Fruit fly (Drosophila melanogaster): ENCODE data around the gene Osi5.

The Osi5 gene

dm6 chr3R:6229055-6229841 is 1.9 kb downstream of the Osi5 start:
- TF ChIP-seq CG1529 (GFP tag; optimal IDR thresholded peaks at IDR 0.05) (peak; percentile 37), MESR4 (GFP tag; optimal IDR thresholded peaks at IDR 0.05) (no peak), CG9437 (GFP tag; optimal IDR thresholded peaks at IDR 0.05) (peak; percentile 23), ato (GFP tag; IDR thresholded peaks at IDR 0.05; ENCODE audit: partially characterized antibody) (no peak), D19A (tag; optimal IDR thresholded peaks at IDR 0.05) (peak; percentile 65), CG12104 (GFP tag; optimal IDR thresholded peaks at IDR 0.05) (no peak), CG2875 (GFP tag; optimal IDR thresholded peaks at IDR 0.05) (peak; percentile 40), CG1603 (tag; optimal IDR thresholded peaks at IDR 0.05) (peak; percentile 17), emc (GFP tag; optimal IDR thresholded peaks at IDR 0.05) (no peak), bsh (GFP tag; optimal IDR thresholded peaks at IDR 0.05) (peak in 1 of 2 experiments; percentile 61), CG11723 (GFP tag; optimal IDR thresholded peaks at IDR 0.05) (no peak), pros (GFP tag; optimal IDR thresholded peaks at IDR 0.05) (no peak), CG18599 (GFP tag; optimal IDR thresholded peaks at IDR 0.05) (no peak), Asciz (GFP tag; optimal IDR thresholded peaks at IDR 0.05) (peak; percentile 20), CG13424 (tag; optimal IDR thresholded peaks at IDR 0.05) (peak; percentile 15), cad (GFP tag; optimal IDR thresholded peaks at IDR 0.05) (no peak), Sox100B (GFP tag; optimal IDR thresholded peaks at IDR 0.05) (peak; percentile 31), CG2678 (tag; optimal IDR thresholded peaks at IDR 0.05) (peak; percentile 38), az2 (GFP tag; optimal IDR thresholded peaks at IDR 0.05) (peak; percentile 24), pzg (GFP tag; optimal IDR thresholded peaks at IDR 0.05) (no peak), gem (tag; optimal IDR thresholded peaks at IDR 0.05) (peak; percentile 56), ttk (GFP tag; IDR thresholded peaks at IDR 0.05) (no peak), CG17361 (GFP tag; IDR thresholded peaks at IDR 0.05) (peak; percentile 51; the same call in 1 of the 3 replicates), Oli (tag; optimal IDR thresholded peaks at IDR 0.05) (peak; percentile 38), GATAe (GFP tag; conservative IDR thresholded peaks at IDR 0.05) (no peak), Rx (GFP tag; IDR thresholded peaks at IDR 0.05) (no peak), Ets65A (GFP tag) (peak; percentile 56), Ptx1 (GFP tag; IDR thresholded peaks at IDR 0.05) (no peak), CG8388 (GFP tag; optimal IDR thresholded peaks at IDR 0.05) (peak; percentile 8), trem (tag; optimal IDR thresholded peaks at IDR 0.05) (peak; percentile 7), CG18262 (tag; optimal IDR thresholded peaks at IDR 0.05) (peak; percentile 42), CG8290 (GFP tag; optimal IDR thresholded peaks at IDR 0.05) (no peak), CG8290 (tag; optimal IDR thresholded peaks at IDR 0.05) (no peak), CG15601 (tag; optimal IDR thresholded peaks at IDR 0.05) (peak; percentile 62), CG18619 (GFP tag; optimal IDR thresholded peaks at IDR 0.05) (no peak), sc (optimal IDR thresholded peaks at IDR 0.05) (no peak), sc (GFP tag; optimal IDR thresholded peaks at IDR 0.05) (peak; percentile 53), CoRest (tag; optimal IDR thresholded peaks at IDR 0.05) (peak; percentile 25), CG17359 (tag; optimal IDR thresholded peaks at IDR 0.05) (peak; percentile 25), CG12071 (GFP tag; optimal IDR thresholded peaks at IDR 0.05) (no peak), ATbp (GFP tag; optimal IDR thresholded peaks at IDR 0.05) (peak; percentile 52), CG7556 (GFP tag; optimal IDR thresholded peaks at IDR 0.05) (peak; percentile 39), CG2712 (tag; optimal IDR thresholded peaks at IDR 0.05) (peak; percentile 39), CG7786 (GFP tag; optimal IDR thresholded peaks at IDR 0.05) (no peak), sens (GFP tag) (peak; percentile 81), CG2129 (GFP tag; IDR thresholded peaks at IDR 0.05; ENCODE audit: partially characterized antibody) (no peak), CG31441 (GFP tag; IDR thresholded peaks at IDR 0.05) (peak; percentile 62), CG16863 (GFP tag; optimal IDR thresholded peaks at IDR 0.05) (no peak), slp2 (GFP tag; optimal IDR thresholded peaks at IDR 0.05) (no peak)

All from whole organism, embryonic.